Worm (Caenorhabditis elegans): ENCODE measurements around the gene C06A8.6.

C06A8.6 gene

DNA sequence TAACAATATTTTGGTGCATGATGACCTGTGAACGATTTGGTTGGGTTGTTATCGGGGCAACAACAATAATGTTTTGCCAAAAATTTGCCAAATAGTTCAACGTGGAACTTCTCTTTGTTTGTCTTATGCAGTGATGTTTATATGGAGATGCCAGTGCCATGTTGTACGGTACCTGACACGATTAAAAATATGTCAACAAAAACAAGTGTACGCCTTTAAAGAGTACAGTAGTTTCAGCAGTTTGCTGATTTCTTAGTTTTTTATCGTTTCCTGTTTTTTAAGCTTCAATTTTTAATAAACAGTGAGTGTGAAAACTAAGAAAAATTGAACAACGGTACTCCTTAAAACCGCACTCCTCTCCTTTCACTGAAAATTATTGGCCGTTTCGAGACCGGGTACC, 6.0 kb downstream of the C06A8.6 start:
- TF ChIP-seq fax-1 (tag; optimal IDR thresholded peaks at IDR 0.05): no peak
- TF ChIP-seq ceh-14 (tag; optimal IDR thresholded peaks at IDR 0.05): no peak
- no peak for TF ChIP-seq tbx-2 (tag; optimal IDR thresholded peaks at IDR 0.05)
- no peak for TF ChIP-seq ceh-22 (tag; optimal IDR thresholded peaks at IDR 0.05)
- TF ChIP-seq elt-4 (tag; optimal IDR thresholded peaks at IDR 0.05): no peak
- TF ChIP-seq sox-2 (GFP tag; IDR thresholded peaks at IDR 0.05): no peak
- TF ChIP-seq pax-1 (tag; optimal IDR thresholded peaks at IDR 0.05): no peak
- no peak for TF ChIP-seq ceh-31 (tag; optimal IDR thresholded peaks at IDR 0.05)
- TF ChIP-seq pqm-1 (tag; optimal IDR thresholded peaks at IDR 0.05): no peak
- TF ChIP-seq gmeb-2 (tag; optimal IDR thresholded peaks at IDR 0.05): no peak
- TF ChIP-seq ztf-16 (tag; optimal IDR thresholded peaks at IDR 0.05): no peak
- TF ChIP-seq lin-11 (tag; optimal IDR thresholded peaks at IDR 0.05): no peak
- no peak for TF ChIP-seq ceh-48 (tag; optimal IDR thresholded peaks at IDR 0.05)
- no peak for TF ChIP-seq fkh-6 (tag; optimal IDR thresholded peaks at IDR 0.05)
- TF ChIP-seq che-1 (tag; optimal IDR thresholded peaks at IDR 0.05): no peak
- TF ChIP-seq pros-1 (tag; optimal IDR thresholded peaks at IDR 0.05): no peak
- no peak for TF ChIP-seq F13H6.1 (tag; optimal IDR thresholded peaks at IDR 0.05)
- no peak for TF ChIP-seq elt-2 (tag; optimal IDR thresholded peaks at IDR 0.05)
- TF ChIP-seq fkh-10 (GFP tag; optimal IDR thresholded peaks at IDR 0.05): no peak
- TF ChIP-seq eyg-1 (tag; optimal IDR thresholded peaks at IDR 0.05): no peak

DNA sequence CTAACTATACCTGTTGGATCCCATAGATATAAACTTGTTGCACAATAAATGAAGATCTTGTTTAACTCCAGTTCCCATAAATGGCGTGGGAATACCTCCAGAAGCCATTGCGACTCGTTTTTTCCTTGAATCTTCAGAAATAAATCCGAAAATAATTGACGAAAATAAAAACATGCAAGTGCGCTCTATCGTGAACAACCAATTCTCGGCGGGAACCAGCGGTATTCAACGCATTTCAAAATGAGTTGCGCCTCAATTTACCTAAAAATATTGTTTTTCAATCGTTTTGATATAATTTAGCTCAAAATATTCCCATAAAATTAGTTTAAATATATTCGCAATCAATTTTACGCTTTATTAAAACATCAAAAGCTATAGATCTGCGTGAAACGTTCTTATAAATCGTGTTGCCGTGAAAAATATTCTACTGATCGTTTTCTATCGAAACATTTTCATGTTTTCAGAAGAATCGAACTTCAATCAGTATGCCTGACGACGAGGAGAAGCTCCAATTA, 8.9 kb downstream of the C06A8.6 start, which contains the start of the genes snpc-1.1 and spdl-1:
TSS of gene snpc-1.1 (minus strand) at position 200 of the 515 bp plus-strand sequence.
TSS of gene spdl-1 (plus strand) at position 465 of the 515 bp plus-strand sequence.
- TF ChIP-seq zip-5 (tag; optimal IDR thresholded peaks at IDR 0.05) (no peak), tbx-2 (tag; optimal IDR thresholded peaks at IDR 0.05) (no peak), pax-1 (tag; optimal IDR thresholded peaks at IDR 0.05) (no peak), unc-55 (GFP tag; optimal IDR thresholded peaks at IDR 0.05) (no peak), hlh-6 (tag; optimal IDR thresholded peaks at IDR 0.05) (no peak), ceh-2 (tag; optimal IDR thresholded peaks at IDR 0.05) (no peak), ceh-45 (GFP tag; IDR thresholded peaks at IDR 0.05) (no peak), ets-4 (tag; optimal IDR thresholded peaks at IDR 0.05) (no peak), che-1 (tag; optimal IDR thresholded peaks at IDR 0.05) (no peak), lin-11 (tag; optimal IDR thresholded peaks at IDR 0.05) (no peak), ttx-3 (tag; optimal IDR thresholded peaks at IDR 0.05) (no peak), ztf-16 (tag; optimal IDR thresholded peaks at IDR 0.05) (no peak), sdc-2 (tag; optimal IDR thresholded peaks at IDR 0.05) (no peak), unc-42 (tag; optimal IDR thresholded peaks at IDR 0.05) (no peak), ahr-1 (tag; optimal IDR thresholded peaks at IDR 0.05) (no peak), mec-3 (tag; optimal IDR thresholded peaks at IDR 0.05; ENCODE audit: borderline replicate concordance) (no peak), fkh-6 (tag; optimal IDR thresholded peaks at IDR 0.05) (no peak), pha-4 (tag; optimal IDR thresholded peaks at IDR 0.05) (no peak), ceh-30 (tag; optimal IDR thresholded peaks at IDR 0.05) (no peak), odd-2 (tag; optimal IDR thresholded peaks at IDR 0.05) (no peak)

DNA sequence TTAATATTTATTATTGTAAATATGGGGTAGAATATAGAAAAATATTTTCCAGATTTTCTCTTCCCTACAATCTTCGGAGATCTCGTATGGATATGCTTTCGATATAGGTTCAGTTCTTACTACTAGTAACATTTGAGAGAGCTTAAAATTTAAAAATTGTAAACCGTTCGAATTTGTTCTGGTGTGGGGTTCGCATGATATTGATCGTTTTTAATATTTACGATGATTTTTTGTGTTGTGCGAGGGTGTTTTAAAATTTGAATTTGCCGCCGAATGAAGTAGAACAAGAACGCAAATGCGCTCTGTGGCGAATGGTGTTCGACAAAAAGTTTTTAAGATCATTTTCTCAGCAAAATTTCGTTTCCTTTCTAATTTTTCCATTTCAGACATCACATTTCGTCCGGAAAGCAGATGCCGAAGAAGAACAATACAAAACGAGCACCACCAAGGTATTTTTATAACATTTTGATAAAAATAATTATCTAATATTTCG, 11.2 kb downstream of the C06A8.6 start, which contains the start of gene skr-17:
TSS of gene skr-17 (plus strand) at position 51 of the 493 bp plus-strand sequence.
- TF ChIP-seq ceh-30 (tag; optimal IDR thresholded peaks at IDR 0.05): no peak
- TF ChIP-seq sox-2 (GFP tag; IDR thresholded peaks at IDR 0.05): no peak
- no peak for TF ChIP-seq pqm-1 (tag; optimal IDR thresholded peaks at IDR 0.05)
- no peak for TF ChIP-seq nhr-11 (tag; optimal IDR thresholded peaks at IDR 0.05)
- TF ChIP-seq fkh-10 (GFP tag; optimal IDR thresholded peaks at IDR 0.05): no peak
- no peak for TF ChIP-seq lim-6 (tag; optimal IDR thresholded peaks at IDR 0.05)
- TF ChIP-seq C38D4.7 (GFP tag; optimal IDR thresholded peaks at IDR 0.05): no peak
- TF ChIP-seq ceh-45 (GFP tag; IDR thresholded peaks at IDR 0.05): no peak
- no peak for TF ChIP-seq pax-1 (tag; optimal IDR thresholded peaks at IDR 0.05)
- no peak for TF ChIP-seq K09A11.1 (tag; optimal IDR thresholded peaks at IDR 0.05; ENCODE audit: insufficient read depth)
- no peak for TF ChIP-seq sdc-2 (tag; optimal IDR thresholded peaks at IDR 0.05)
- TF ChIP-seq ceh-6 (GFP tag; optimal IDR thresholded peaks at IDR 0.05): no peak

Measured in whole organism, late embryonic.